Worm (Caenorhabditis elegans) whole organism, L4 larva: ENCODE data around the gene dmsr-1.

Experiments
- D1046.2 ChIP-seq: fragments of 200-800 bp; sonication (Bioruptor generic); IDR thresholded peaks from 2 replicates; pipeline ENCODE4 v1.3.6; 2022; ENCODE audit warnings: missing genetic modification characterization, missing compliant biosample characterization
- F37D6.2 ChIP-seq: sonication (generic microtip); optimal IDR thresholded peaks from 2 replicates; lab custom pipeline; 2016; ENCODE audit warnings: mild to moderate bottlenecking, missing genetic modification characterization, missing compliant biosample characterization
- F44E2.7 ChIP-seq: fragments of 200-800 bp; sonication (Bioruptor generic); IDR thresholded peaks from 2 replicates; pipeline ENCODE4 v2.1.2; 2022; ENCODE audit warnings: missing genetic modification characterization, missing compliant biosample characterization
- T26A8.4 ChIP-seq: fragments of 200-800 bp; sonication (Bioruptor generic); IDR thresholded peaks from 2 replicates; pipeline ENCODE4 v1.3.6; 2022; ENCODE audit warnings: missing genetic modification characterization, missing compliant biosample characterization
- Y5F2A.4 ChIP-seq: fragments of 200-800 bp; sonication (Bioruptor generic); optimal IDR thresholded peaks from 2 replicates; lab custom pipeline; 2018; ENCODE audit warnings: mild to moderate bottlenecking, missing genetic modification characterization, missing compliant biosample characterization
- ZK337.2 ChIP-seq: fragments of 200-800 bp; sonication (Bioruptor generic); IDR thresholded peaks from 2 replicates; pipeline ENCODE4 v1.3.6; 2022; ENCODE audit warnings: missing genetic modification reagents, missing genetic modification characterization, missing compliant biosample characterization
- ZK546.5 ChIP-seq, 2 experiments: sonication (generic microtip); optimal IDR thresholded peaks; 2 replicates each; lab custom pipeline; 2017; ENCODE audit warnings: missing biosample characterization in 2 of 2, missing genetic modification characterization in 2 of 2
- ama-1 ChIP-seq: fragments of 150-350 bp; optimal IDR thresholded peaks from 2 replicates; lab custom pipeline; 2014; ENCODE audit warnings: inconsistent platforms, mixed read lengths
- ceh-20 ChIP-seq: fragments of 200-800 bp; sonication (Bioruptor generic); IDR thresholded peaks from 2 replicates; pipeline ENCODE4 v1.3.6; 2022; ENCODE audit warnings: missing genetic modification reagents, missing genetic modification characterization, missing compliant biosample characterization
- ceh-32 ChIP-seq: sonication (generic microtip); optimal IDR thresholded peaks from 2 replicates; lab custom pipeline; 2016; ENCODE audit warnings: mild to moderate bottlenecking, missing genetic modification characterization, missing compliant biosample characterization; ENCODE audit not compliant: poor library complexity
- ceh-44 ChIP-seq: fragments of 200-800 bp; sonication (Bioruptor generic); IDR thresholded peaks from 2 replicates; pipeline ENCODE4 v1.3.6; 2022; ENCODE audit warnings: missing genetic modification reagents, missing genetic modification characterization, missing compliant biosample characterization
- ceh-82 ChIP-seq: sonication (generic microtip); optimal IDR thresholded peaks from 2 replicates; lab custom pipeline; 2017; ENCODE audit warnings: missing biosample characterization, missing genetic modification characterization
- ces-1 ChIP-seq: fragments of 150-350 bp; sonication (generic microtip); optimal IDR thresholded peaks from 4 replicates; lab custom pipeline; 2014; ENCODE audit warnings: missing biosample characterization, missing genetic modification reagents, missing genetic modification characterization
- ctbp-1 ChIP-seq: fragments of 200-800 bp; sonication (Bioruptor generic); IDR thresholded peaks from 2 replicates; pipeline ENCODE4 v1.3.6; 2022; ENCODE audit warnings: missing genetic modification reagents, missing genetic modification characterization, missing compliant biosample characterization
- dmd-9 ChIP-seq: fragments of 200-800 bp; sonication (Bioruptor generic); IDR thresholded peaks from 2 replicates; pipeline ENCODE4 v1.3.6; 2022; ENCODE audit warnings: missing genetic modification reagents, missing genetic modification characterization, missing compliant biosample characterization
- dve-1 ChIP-seq: sonication (generic microtip); optimal IDR thresholded peaks from 2 replicates; lab custom pipeline; 2017; ENCODE audit warnings: antibody characterized with exemption, mild to moderate bottlenecking, missing genetic modification characterization, missing compliant biosample characterization; ENCODE audit not compliant: insufficient read depth
- egl-43 ChIP-seq: fragments of 200-800 bp; sonication (Bioruptor generic); IDR thresholded peaks from 2 replicates; pipeline ENCODE4 v1.3.6; 2022; ENCODE audit warnings: missing genetic modification reagents, missing genetic modification characterization, missing compliant biosample characterization
- fkh-10 ChIP-seq: fragments of 150-350 bp; optimal IDR thresholded peaks from 2 replicates; lab custom pipeline; 2014; ENCODE audit warnings: missing biosample characterization, missing genetic modification reagents, missing genetic modification characterization
- hmg-1.1 ChIP-seq: fragments of 200-800 bp; sonication (Bioruptor generic); IDR thresholded peaks from 2 replicates; pipeline ENCODE4 v1.3.6; 2022; ENCODE audit warnings: missing genetic modification reagents, missing genetic modification characterization, missing compliant biosample characterization
- lin-1 ChIP-seq: fragments of 200-800 bp; sonication (Bioruptor generic); IDR thresholded peaks from 2 replicates; pipeline ENCODE4 v1.3.6; 2022; ENCODE audit warnings: missing genetic modification reagents, missing genetic modification characterization, missing compliant biosample characterization
- lin-15B ChIP-seq: fragments of 150-350 bp; sonication (generic microtip); optimal IDR thresholded peaks from 3 replicates; lab custom pipeline; 2014; ENCODE audit warnings: missing biosample characterization, missing genetic modification characterization
- lin-38 ChIP-seq: fragments of 200-800 bp; sonication (Bioruptor generic); IDR thresholded peaks from 2 replicates; pipeline ENCODE4 v1.3.6; 2022; ENCODE audit warnings: missing genetic modification reagents, missing genetic modification characterization, missing compliant biosample characterization
- lin-39 ChIP-seq: fragments of 150-350 bp; optimal IDR thresholded peaks from 2 replicates; lab custom pipeline; 2014; ENCODE audit warnings: missing biosample characterization, missing genetic modification reagents, missing genetic modification characterization
- mes-2 ChIP-seq: sonication (generic microtip); optimal IDR thresholded peaks from 2 replicates; lab custom pipeline; 2016; ENCODE audit warnings: missing genotype, mild to moderate bottlenecking, missing genetic modification characterization, missing compliant biosample characterization; ENCODE audit not compliant: poor library complexity, severe bottlenecking
- nhr-102 ChIP-seq: sonication (generic microtip); optimal IDR thresholded peaks from 2 replicates; lab custom pipeline; 2016; ENCODE audit warnings: mild to moderate bottlenecking, missing genetic modification characterization, moderate library complexity, missing compliant biosample characterization
- nhr-25 ChIP-seq: sonication (generic microtip); optimal IDR thresholded peaks from 2 replicates; lab custom pipeline; 2017; ENCODE audit warnings: missing genetic modification characterization, mild to moderate bottlenecking, missing compliant biosample characterization, antibody characterized with exemption, moderate library complexity, borderline replicate concordance; ENCODE audit not compliant: insufficient read depth
- nhr-42 ChIP-seq: fragments of 200-800 bp; sonication (Bioruptor generic); IDR thresholded peaks from 2 replicates; pipeline ENCODE4 v1.3.6; 2022; ENCODE audit warnings: missing genetic modification characterization, missing compliant biosample characterization
- nhr-6 ChIP-seq: fragments of 150-350 bp; optimal IDR thresholded peaks from 2 replicates; lab custom pipeline; 2014; ENCODE audit warnings: missing biosample characterization, missing genetic modification characterization
- nhr-77 ChIP-seq: fragments of 150-350 bp; optimal IDR thresholded peaks from 2 replicates; lab custom pipeline; 2014; ENCODE audit warnings: missing biosample characterization, missing genetic modification characterization
- pqm-1 ChIP-seq: sonication (generic microtip); optimal IDR thresholded peaks from 2 replicates; lab custom pipeline; 2017; ENCODE audit warnings: missing biosample characterization, missing genetic modification characterization
- rbr-2 ChIP-seq: sonication (generic microtip); optimal IDR thresholded peaks from 2 replicates; lab custom pipeline; 2016; ENCODE audit warnings: missing genotype, missing genetic modification characterization, missing compliant biosample characterization
- saeg-2 ChIP-seq: fragments of 200-800 bp; sonication (Bioruptor generic); IDR thresholded peaks from 2 replicates; pipeline ENCODE4 v1.3.6; 2022; ENCODE audit warnings: missing genetic modification reagents, missing genetic modification characterization, missing compliant biosample characterization
- sdz-12 ChIP-seq: fragments of 200-800 bp; sonication (Bioruptor generic); optimal IDR thresholded peaks from 2 replicates; lab custom pipeline; 2018; ENCODE audit warnings: mild to moderate bottlenecking, missing genetic modification characterization, missing compliant biosample characterization
- set-16 ChIP-seq: fragments of 200-800 bp; sonication (Bioruptor generic); IDR thresholded peaks from 2 replicates; pipeline ENCODE4 v1.3.6; 2022; ENCODE audit warnings: missing genetic modification reagents, missing genetic modification characterization, missing compliant biosample characterization
- snpc-4 ChIP-seq: fragments of 150-350 bp; optimal IDR thresholded peaks from 2 replicates; lab custom pipeline; 2014; ENCODE audit warnings: missing biosample characterization, missing genetic modification characterization
- spr-3 ChIP-seq: fragments of 200-800 bp; sonication (Bioruptor generic); optimal IDR thresholded peaks from 2 replicates; lab custom pipeline; 2018; ENCODE audit warnings: mild to moderate bottlenecking, missing genetic modification characterization, missing compliant biosample characterization
- unc-62 ChIP-seq, 3 experiments: fragments of 150-350 bp in 1 of 3; sonication (generic microtip); optimal IDR thresholded peaks in 2 of 3; peaks in 1 of 3; 1 replicate in 1 of 3; 2 replicates in 2 of 3; lab custom pipeline; 2014 to 2017; ENCODE audit warnings: missing biosample characterization in 3 of 3, missing genetic modification characterization in 3 of 3, missing genetic modification reagents in 3 of 3, missing genotype in 1 of 3
- zag-1 ChIP-seq: fragments of 150-350 bp; optimal IDR thresholded peaks from 2 replicates; lab custom pipeline; 2014; ENCODE audit warnings: missing biosample characterization, missing genetic modification characterization
- zfp-3 ChIP-seq: fragments of 200-800 bp; sonication (Bioruptor generic); conservative IDR thresholded peaks from 2 replicates; pipeline ENCODE4 v1.3.6; 2022; ENCODE audit warnings: missing genetic modification reagents, missing genetic modification characterization, missing compliant biosample characterization
- zip-11 ChIP-seq: fragments of 200-800 bp; sonication (Bioruptor generic); IDR thresholded peaks from 2 replicates; pipeline ENCODE4 v1.3.6; 2022; ENCODE audit warnings: missing genetic modification characterization, missing compliant biosample characterization
- ztf-11 ChIP-seq: fragments of 150-350 bp; optimal IDR thresholded peaks from 2 replicates; lab custom pipeline; 2014; ENCODE audit warnings: missing biosample characterization, missing genetic modification characterization
- ztf-7 ChIP-seq: fragments of 150-350 bp; optimal IDR thresholded peaks from 2 replicates; lab custom pipeline; 2014; ENCODE audit warnings: missing biosample characterization, missing genetic modification characterization

dmsr-1 gene

ce11 chrV:11412125-11412524, 26.4 kb upstream of the dmsr-1 start (continued):
- TF ChIP-seq zip-11 (GFP tag; lab: Robert Waterston, UW) (no peak), nhr-25 (no peak), pqm-1 (tag; lab: Kevin White, UChicago) (peak; percentile 36), spr-3 (GFP tag; lab: Kevin White, UChicago) (no peak), nhr-102 (no peak), fkh-10 (GFP tag; lab: Kevin White, UChicago) (no peak), lin-15B (tag; lab: Kevin White, UChicago) (no peak), ztf-7 (tag; lab: Kevin White, UChicago) (no peak), D1046.2 (no peak), egl-43 (GFP tag; lab: Robert Waterston, UW) (no peak; the same call in 1 of the 2 replicates), lin-39 (tag; lab: Kevin White, UChicago) (no peak), ceh-82 (tag; lab: Kevin White, UChicago) (no peak), ceh-20 (peak; percentile 49; the same call in 1 of the 2 replicates), nhr-42 (GFP tag; lab: Robert Waterston, UW) (no peak), lin-38 (GFP tag; lab: Robert Waterston, UW) (no peak), Y5F2A.4 (GFP tag; lab: Kevin White, UChicago) (no peak), zfp-3 (GFP tag; lab: Robert Waterston, UW) (peak; percentile 70; the same call in 1 of the 2 replicates), ces-1 (no peak), ZK337.2 (GFP tag; lab: Robert Waterston, UW) (no peak), nhr-77 (no peak), F37D6.2 (tag; lab: Kevin White, UChicago) (no peak), snpc-4 (no peak), sdz-12 (no peak), F44E2.7 (GFP tag; lab: Robert Waterston, UW) (0 out of 2 replicates have a peak, but pooled peaks have one; percentile 52), ztf-11 (tag; lab: Kevin White, UChicago) (no peak), rbr-2 (tag; lab: Kevin White, UChicago) (no peak), zag-1 (tag; lab: Kevin White, UChicago) (no peak), ctbp-1 (no peak)

ce11 chrV:11415059-11415458, 23.5 kb upstream of the dmsr-1 start, which contains the start of gene deg-3:
Gene deg-3, minus strand, starts transcription at chrV:11415159.
- TF ChIP-seq nhr-102 (no peak), dve-1 (tag; lab: Kevin White, UChicago) (no peak), spr-3 (GFP tag; lab: Kevin White, UChicago) (no peak)

ce11 chrV:11421605-11422004, 17.0 kb upstream of the dmsr-1 start, which contains the start of gene des-2:
Gene des-2, minus strand, starts transcription at chrV:11421705.
- TF ChIP-seq rbr-2 (tag; lab: Kevin White, UChicago) (no peak), hmg-1.1 (GFP tag; lab: Robert Waterston, UW) (no peak), ZK337.2 (GFP tag; lab: Robert Waterston, UW) (no peak), ZK546.5 (tag; optimal IDR thresholded peaks at IDR 0.05; lab: Kevin White, UChicago) (no peak), set-16 (GFP tag; lab: Robert Waterston, UW) (no peak), ceh-32 (tag; lab: Kevin White, UChicago) (no peak), dmd-9 (GFP tag; lab: Robert Waterston, UW) (no peak), ceh-82 (tag; lab: Kevin White, UChicago) (no peak), lin-39 (tag; lab: Kevin White, UChicago) (no peak), T26A8.4 (GFP tag; lab: Robert Waterston, UW) (no peak), lin-1 (no peak), unc-62 (GFP tag; optimal IDR thresholded peaks at IDR 0.05 in 1 of 2; lab: Kevin White, UChicago) (no peak), unc-62 (tag; optimal IDR thresholded peaks at IDR 0.05; lab: Kevin White, UChicago) (no peak), ama-1 (no peak), mes-2 (tag; lab: Kevin White, UChicago) (no peak), ceh-44 (no peak), nhr-6 (tag; lab: Kevin White, UChicago) (no peak), saeg-2 (no peak), snpc-4 (no peak)
